Worm (Caenorhabditis elegans) whole organism, young adult: ENCODE results near the gene C01B10.44.

ENCODE experiments used
- F23B12.7 ChIP-seq: sonication (generic microtip); optimal IDR thresholded peaks from 2 replicates; lab custom pipeline; 2017; ENCODE audit warnings: missing genetic modification characterization, mild to moderate bottlenecking, missing compliant biosample characterization, antibody characterized with exemption, moderate library complexity; ENCODE audit not compliant: insufficient read depth
- F49E8.2 ChIP-seq: sonication (generic microtip); optimal IDR thresholded peaks from 3 replicates; lab custom pipeline; 2017; ENCODE audit warnings: missing genetic modification characterization, mild to moderate bottlenecking, missing compliant biosample characterization, antibody characterized with exemption, moderate library complexity; ENCODE audit not compliant: insufficient read depth
- K12H6.12 ChIP-seq: fragments of 200-800 bp; sonication (Bioruptor generic); optimal IDR thresholded peaks from 2 replicates; lab custom pipeline; 2018; ENCODE audit warnings: mild to moderate bottlenecking, missing genetic modification characterization, missing compliant biosample characterization
- ama-1 ChIP-seq, 3 experiments: fragments of 150-350 bp in 1 of 3; sonication (generic microtip) in 2 of 3; optimal IDR thresholded peaks; 2 replicates each; lab custom pipeline; 2014 to 2018; ENCODE audit warnings: missing biosample characterization in 2 of 3, missing genetic modification characterization in 2 of 3, missing genetic modification reagents in 2 of 3
- aptf-2 ChIP-seq: fragments of 200-800 bp; sonication (Bioruptor generic); conservative IDR thresholded peaks from 2 replicates; pipeline ENCODE4 v1.3.6; 2022; ENCODE audit warnings: missing genetic modification reagents, missing genetic modification characterization, missing compliant biosample characterization
- ceh-100 ChIP-seq: fragments of 200-800 bp; sonication (Bioruptor generic); IDR thresholded peaks from 2 replicates; pipeline ENCODE4 v1.3.6; 2022; ENCODE audit warnings: missing genetic modification reagents, missing genetic modification characterization, missing compliant biosample characterization
- dpl-1 ChIP-seq: fragments of 150-350 bp; optimal IDR thresholded peaks from 2 replicates; lab custom pipeline; 2014; ENCODE audit warnings: missing biosample characterization, missing genetic modification reagents, missing genetic modification characterization
- hrde-1 ChIP-seq: sonication (generic microtip); optimal IDR thresholded peaks from 2 replicates; lab custom pipeline; 2016; ENCODE audit warnings: missing genetic modification characterization, mild to moderate bottlenecking, missing compliant biosample characterization, moderate library complexity, missing genotype, missing genetic modification reagents, borderline replicate concordance
- lin-40 ChIP-seq: sonication (generic microtip); optimal IDR thresholded peaks from 2 replicates; lab custom pipeline; 2016; ENCODE audit warnings: missing genetic modification characterization, mild to moderate bottlenecking, missing compliant biosample characterization, missing genotype, missing genetic modification reagents
- mel-28 ChIP-seq: sonication (generic microtip); optimal IDR thresholded peaks from 2 replicates; lab custom pipeline; 2016; ENCODE audit warnings: borderline replicate concordance, mild to moderate bottlenecking, missing genetic modification characterization, missing compliant biosample characterization
- nhr-80 ChIP-seq: sonication (generic microtip); optimal IDR thresholded peaks from 2 replicates; lab custom pipeline; 2016; ENCODE audit warnings: missing genetic modification characterization, missing compliant biosample characterization
- sdz-38 ChIP-seq: sonication (generic microtip); optimal IDR thresholded peaks from 2 replicates; lab custom pipeline; 2016; ENCODE audit warnings: missing genotype, missing genetic modification characterization, missing compliant biosample characterization
- sea-2 ChIP-seq: fragments of 200-800 bp; sonication (Bioruptor generic); IDR thresholded peaks from 2 replicates; pipeline ENCODE4 v1.3.6; 2022; ENCODE audit warnings: missing genetic modification characterization, missing compliant biosample characterization
- tbp1 ChIP-seq: fragments of 200-800 bp; sonication (Bioruptor generic); optimal IDR thresholded peaks from 2 replicates; lab custom pipeline; 2018; ENCODE audit warnings: mild to moderate bottlenecking, missing genetic modification characterization, missing compliant biosample characterization

DNA sequence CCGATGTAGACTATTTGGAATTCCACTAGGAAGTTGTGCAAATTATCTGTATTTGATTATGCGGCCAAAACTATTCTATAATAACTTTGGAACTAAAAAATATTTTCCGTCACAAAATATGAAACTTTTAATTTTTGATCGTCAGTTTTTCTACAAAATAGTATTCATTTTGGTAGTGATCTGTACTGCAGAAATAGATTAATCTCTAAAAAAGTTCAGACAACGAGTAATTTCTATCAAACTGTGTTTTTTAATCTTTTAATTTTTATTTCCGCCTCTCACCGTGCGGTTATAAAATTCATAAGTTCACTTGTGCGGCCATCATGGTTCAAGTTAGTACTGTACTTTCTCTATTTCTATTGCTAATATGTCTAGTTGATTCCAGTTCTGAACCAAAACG lies 14.8 kb downstream of the C01B10.44 start, which contains the start of gene C01B10.7:
- TF ChIP-seq F49E8.2 (tag; lab: Kevin White, UChicago) (no peak), K12H6.12 (tag; lab: Kevin White, UChicago) (no peak), ceh-100 (no peak), sea-2 (GFP tag; lab: Robert Waterston, UW) (no peak), ama-1 (optimal IDR thresholded peaks at IDR 0.05; lab: Kevin White, UChicago) (no peak), ama-1 (GFP tag; optimal IDR thresholded peaks at IDR 0.05; lab: Kevin White, UChicago) (no peak), mel-28 (tag; lab: Kevin White, UChicago) (no peak), lin-40 (no peak), dpl-1 (GFP tag; lab: Kevin White, UChicago) (no peak), nhr-80 (no peak), tbp1 (GFP tag; lab: Kevin White, UChicago) (no peak), hrde-1 (tag; lab: Kevin White, UChicago) (no peak), F23B12.7 (tag; lab: Kevin White, UChicago) (no peak), aptf-2 (GFP tag; lab: Robert Waterston, UW) (no peak), sdz-38 (tag; lab: Kevin White, UChicago) (no peak)
